Worm (Caenorhabditis elegans): ENCODE results near the gene hpo-7.

DNA sequence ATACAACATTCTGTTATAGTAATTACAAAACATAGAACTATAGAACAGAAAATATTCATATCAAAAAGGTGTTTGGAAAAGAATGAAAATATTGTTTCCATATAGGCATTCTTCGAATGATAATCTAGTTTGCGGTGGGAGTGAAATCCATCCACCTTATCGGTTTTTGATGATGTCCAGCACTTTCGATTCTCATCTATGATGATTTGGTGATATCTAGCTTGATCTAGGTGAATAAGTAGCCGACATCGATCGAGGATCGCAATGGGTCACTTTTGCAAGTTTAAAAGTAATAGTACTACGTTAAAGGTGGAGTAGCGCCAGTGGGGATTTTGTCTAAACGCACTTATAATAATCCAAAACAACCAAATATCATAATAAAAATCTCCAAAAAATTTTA lies 22.6 kb downstream of the hpo-7 start, which contains the start of gene R52.6:
- TF ChIP-seq fax-1 (tag; optimal IDR thresholded peaks at IDR 0.05) = no peak
- TF ChIP-seq lin-11 (tag; optimal IDR thresholded peaks at IDR 0.05) = no peak
- TF ChIP-seq ahr-1 (tag; optimal IDR thresholded peaks at IDR 0.05) = no peak
- no peak for TF ChIP-seq pha-4 (tag; optimal IDR thresholded peaks at IDR 0.05)
- no peak for TF ChIP-seq ets-4 (tag; optimal IDR thresholded peaks at IDR 0.05)
- TF ChIP-seq hlh-8 (tag; optimal IDR thresholded peaks at IDR 0.05) = no peak
- no peak for TF ChIP-seq dmd-4 (tag; optimal IDR thresholded peaks at IDR 0.05; ENCODE audit: borderline replicate concordance)
- TF ChIP-seq elt-2 (tag; optimal IDR thresholded peaks at IDR 0.05) = no peak
- TF ChIP-seq pax-1 (tag; optimal IDR thresholded peaks at IDR 0.05) = no peak
- TF ChIP-seq hlh-6 (tag; optimal IDR thresholded peaks at IDR 0.05) = no peak
- TF ChIP-seq nhr-11 (tag; optimal IDR thresholded peaks at IDR 0.05) = no peak
- TF ChIP-seq nfya-1 (tag; optimal IDR thresholded peaks at IDR 0.05) = no peak

Measured in whole organism, late embryonic.